Worm (Caenorhabditis elegans) whole organism, L2 larva: ENCODE data around the gene B0336.7.

Experiments
- R02D3.7 ChIP-seq: fragments of 150-350 bp; optimal IDR thresholded peaks from 2 replicates; lab custom pipeline; 2014; ENCODE audit warnings: missing biosample characterization, missing genetic modification characterization
- ZK546.5 ChIP-seq: sonication (generic microtip); optimal IDR thresholded peaks from 2 replicates; lab custom pipeline; 2017; ENCODE audit warnings: missing biosample characterization, missing genetic modification characterization
- alr-1 ChIP-seq: fragments of 150-350 bp; optimal IDR thresholded peaks from 2 replicates; lab custom pipeline; 2014; ENCODE audit warnings: missing biosample characterization, missing genetic modification characterization
- aly-2 ChIP-seq: fragments of 150-350 bp; optimal IDR thresholded peaks from 2 replicates; lab custom pipeline; 2014; ENCODE audit warnings: missing biosample characterization, missing genetic modification characterization
- blmp-1 ChIP-seq: sonication (generic microtip); optimal IDR thresholded peaks from 2 replicates; lab custom pipeline; 2017; ENCODE audit warnings: missing genetic modification characterization, mild to moderate bottlenecking, missing compliant biosample characterization, antibody characterized with exemption, moderate library complexity; ENCODE audit not compliant: insufficient read depth
- lin-13 ChIP-seq: fragments of 150-350 bp; optimal IDR thresholded peaks from 2 replicates; lab custom pipeline; 2014; ENCODE audit warnings: missing biosample characterization, missing genetic modification reagents, missing genetic modification characterization
- nhr-11 ChIP-seq: fragments of 150-350 bp; optimal IDR thresholded peaks from 2 replicates; lab custom pipeline; 2014; ENCODE audit warnings: missing biosample characterization, missing genetic modification characterization
- nhr-237 ChIP-seq: fragments of 150-350 bp; optimal IDR thresholded peaks from 2 replicates; lab custom pipeline; 2014; ENCODE audit warnings: missing biosample characterization, missing genetic modification characterization
- nhr-6 ChIP-seq: fragments of 150-350 bp; optimal IDR thresholded peaks from 2 replicates; lab custom pipeline; 2014; ENCODE audit warnings: missing biosample characterization, missing genetic modification characterization

ce11 chrIII:5665278-5665677 is 31.9 kb downstream of the B0336.7 start:
- TF ChIP-seq alr-1 (tag; lab: Kevin White, UChicago) = no peak
- TF ChIP-seq nhr-11 (tag; lab: Kevin White, UChicago) = no peak
- no peak for TF ChIP-seq R02D3.7
- no peak for TF ChIP-seq nhr-6 (tag; lab: Kevin White, UChicago)
- TF ChIP-seq aly-2 = no peak
- TF ChIP-seq ZK546.5 = no peak
- TF ChIP-seq lin-13 = no peak
- TF ChIP-seq blmp-1 (tag; lab: Kevin White, UChicago) = no peak
- TF ChIP-seq nhr-237 (tag; lab: Kevin White, UChicago) = no peak
